Worm (Caenorhabditis elegans) whole organism, L3 larva: Measurements from ENCODE around the gene mpc-1.

Experiments used
- R02D3.7 ChIP-seq: fragments of 150-350 bp; optimal IDR thresholded peaks from 2 replicates; lab custom pipeline; 2014; ENCODE audit warnings: missing biosample characterization, missing genetic modification characterization
- ZK546.5 ChIP-seq: sonication (generic microtip); optimal IDR thresholded peaks from 2 replicates; lab custom pipeline; 2017; ENCODE audit warnings: missing biosample characterization, missing genetic modification characterization
- ama-1 ChIP-seq: fragments of 150-350 bp; optimal IDR thresholded peaks from 2 replicates; lab custom pipeline; 2018
- ceh-16 ChIP-seq: sonication (generic microtip); optimal IDR thresholded peaks from 2 replicates; lab custom pipeline; 2017; ENCODE audit warnings: missing biosample characterization, missing genetic modification characterization
- ceh-82 ChIP-seq: fragments of 150-350 bp; optimal IDR thresholded peaks from 2 replicates; lab custom pipeline; 2014; ENCODE audit warnings: missing biosample characterization, missing genetic modification characterization
- ceh-9 ChIP-seq: sonication (generic microtip); optimal IDR thresholded peaks from 2 replicates; lab custom pipeline; 2018; ENCODE audit warnings: missing biosample characterization, missing genetic modification characterization
- daf-12 ChIP-seq: fragments of 150-350 bp; optimal IDR thresholded peaks from 2 replicates; lab custom pipeline; 2014; ENCODE audit warnings: missing biosample characterization, missing genetic modification reagents, missing genetic modification characterization
- egl-27 ChIP-seq: sonication (generic microtip); optimal IDR thresholded peaks from 4 replicates; lab custom pipeline; 2017; ENCODE audit warnings: missing biosample characterization, missing genetic modification reagents, missing genetic modification characterization
- egl-5 ChIP-seq: fragments of 150-350 bp; optimal IDR thresholded peaks from 2 replicates; lab custom pipeline; 2017; ENCODE audit warnings: missing biosample characterization, missing genetic modification reagents, missing genetic modification characterization, inconsistent platforms
- elt-1 ChIP-seq: fragments of 150-350 bp; optimal IDR thresholded peaks from 2 replicates; lab custom pipeline; 2014; ENCODE audit warnings: missing biosample characterization, missing genetic modification characterization
- elt-2 ChIP-seq: sonication (generic microtip); optimal IDR thresholded peaks from 2 replicates; lab custom pipeline; 2016; ENCODE audit warnings: missing genetic modification reagents, mild to moderate bottlenecking, missing genetic modification characterization, missing compliant biosample characterization
- eor-1 ChIP-seq, 2 experiments: fragments of 150-350 bp; optimal IDR thresholded peaks; 2 replicates each; lab custom pipeline; 2014 to 2018; ENCODE audit warnings: missing biosample characterization in 2 of 2, missing genetic modification characterization in 2 of 2
- fkh-10 ChIP-seq: sonication (generic microtip); optimal IDR thresholded peaks from 2 replicates; lab custom pipeline; 2017; ENCODE audit warnings: missing biosample characterization, missing genetic modification reagents, missing genetic modification characterization
- fkh-2 ChIP-seq: fragments of 150-350 bp; optimal IDR thresholded peaks from 2 replicates; lab custom pipeline; 2014; ENCODE audit warnings: missing biosample characterization, missing genetic modification reagents, missing genetic modification characterization
- fos-1 ChIP-seq: fragments of 150-350 bp; optimal IDR thresholded peaks from 2 replicates; lab custom pipeline; 2014; ENCODE audit warnings: missing biosample characterization, missing genetic modification characterization
- hmg-11 ChIP-seq: sonication (generic microtip); optimal IDR thresholded peaks from 2 replicates; lab custom pipeline; 2016; ENCODE audit warnings: missing genetic modification characterization, missing compliant biosample characterization
- lin-15B ChIP-seq: fragments of 150-350 bp; optimal IDR thresholded peaks from 2 replicates; lab custom pipeline; 2014; ENCODE audit warnings: missing biosample characterization, missing genetic modification characterization
- lin-39 ChIP-seq: fragments of 150-350 bp; optimal IDR thresholded peaks from 2 replicates; lab custom pipeline; 2018; ENCODE audit warnings: missing biosample characterization, missing genetic modification reagents, missing genetic modification characterization
- lsy-12 ChIP-seq: sonication (generic microtip); optimal IDR thresholded peaks from 2 replicates; lab custom pipeline; 2016; ENCODE audit warnings: mild to moderate bottlenecking, missing genetic modification characterization, missing compliant biosample characterization
- mml-1 ChIP-seq: fragments of 150-350 bp; sonication (generic microtip); optimal IDR thresholded peaks from 3 replicates; lab custom pipeline; 2014; ENCODE audit warnings: missing biosample characterization, missing genetic modification characterization
- nfya-1 ChIP-seq: sonication (generic microtip); optimal IDR thresholded peaks from 2 replicates; lab custom pipeline; 2017; ENCODE audit warnings: missing genetic modification characterization, mild to moderate bottlenecking, missing compliant biosample characterization, antibody characterized with exemption, moderate library complexity; ENCODE audit not compliant: insufficient read depth
- nhr-11 ChIP-seq: fragments of 150-350 bp; optimal IDR thresholded peaks from 2 replicates; lab custom pipeline; 2014; ENCODE audit warnings: missing biosample characterization, missing genetic modification characterization
- nhr-12 ChIP-seq: fragments of 150-350 bp; optimal IDR thresholded peaks from 2 replicates; lab custom pipeline; 2014; ENCODE audit warnings: missing biosample characterization, missing genetic modification characterization
- nhr-23 ChIP-seq: fragments of 150-350 bp; optimal IDR thresholded peaks from 2 replicates; lab custom pipeline; 2014; ENCODE audit warnings: missing biosample characterization, missing genetic modification reagents, missing genetic modification characterization
- nhr-237 ChIP-seq: fragments of 150-350 bp; optimal IDR thresholded peaks from 2 replicates; lab custom pipeline; 2014; ENCODE audit warnings: missing biosample characterization, missing genetic modification characterization
- nhr-25 ChIP-seq: sonication (generic microtip); optimal IDR thresholded peaks from 2 replicates; lab custom pipeline; 2017; ENCODE audit warnings: missing biosample characterization, missing genetic modification characterization
- nhr-28 ChIP-seq: fragments of 150-350 bp; optimal IDR thresholded peaks from 2 replicates; lab custom pipeline; 2014; ENCODE audit warnings: missing biosample characterization, missing genetic modification characterization
- nhr-43 ChIP-seq: sonication (generic microtip); optimal IDR thresholded peaks from 2 replicates; lab custom pipeline; 2016; ENCODE audit warnings: mild to moderate bottlenecking, missing genetic modification characterization, missing compliant biosample characterization; ENCODE audit not compliant: poor library complexity, severe bottlenecking
- nhr-67 ChIP-seq: fragments of 150-350 bp; optimal IDR thresholded peaks from 2 replicates; lab custom pipeline; 2014; ENCODE audit warnings: missing biosample characterization, missing genetic modification characterization
- nhr-76 ChIP-seq: fragments of 150-350 bp; sonication (generic microtip); optimal IDR thresholded peaks from 5 replicates; lab custom pipeline; 2014; ENCODE audit warnings: missing biosample characterization, missing genetic modification characterization
- pha-4 ChIP-seq: fragments of 150-350 bp; optimal IDR thresholded peaks from 2 replicates; lab custom pipeline; 2014; ENCODE audit warnings: missing biosample characterization, missing genetic modification reagents, missing genetic modification characterization
- sea-2 ChIP-seq: fragments of 150-350 bp; sonication (generic microtip); optimal IDR thresholded peaks from 4 replicates; lab custom pipeline; 2014; ENCODE audit warnings: missing biosample characterization, missing genetic modification reagents, missing genetic modification characterization
- snpc-4 ChIP-seq: fragments of 150-350 bp; optimal IDR thresholded peaks from 2 replicates; lab custom pipeline; 2014; ENCODE audit warnings: missing biosample characterization, missing genetic modification characterization
- tbx-2 ChIP-seq: sonication (generic microtip); optimal IDR thresholded peaks from 2 replicates; lab custom pipeline; 2016; ENCODE audit warnings: mild to moderate bottlenecking, missing genetic modification characterization, missing compliant biosample characterization
- unc-39 ChIP-seq: sonication (generic microtip); optimal IDR thresholded peaks from 4 replicates; lab custom pipeline; 2017; ENCODE audit warnings: missing biosample characterization, missing genetic modification characterization
- unc-62 ChIP-seq: fragments of 150-350 bp; sonication (generic microtip); optimal IDR thresholded peaks from 4 replicates; lab custom pipeline; 2014; ENCODE audit warnings: missing biosample characterization, missing genetic modification reagents, missing genetic modification characterization
- ztf-11 ChIP-seq: fragments of 150-350 bp; optimal IDR thresholded peaks from 2 replicates; lab custom pipeline; 2014; ENCODE audit warnings: missing biosample characterization, missing genetic modification characterization

Gene mpc-1

DNA sequence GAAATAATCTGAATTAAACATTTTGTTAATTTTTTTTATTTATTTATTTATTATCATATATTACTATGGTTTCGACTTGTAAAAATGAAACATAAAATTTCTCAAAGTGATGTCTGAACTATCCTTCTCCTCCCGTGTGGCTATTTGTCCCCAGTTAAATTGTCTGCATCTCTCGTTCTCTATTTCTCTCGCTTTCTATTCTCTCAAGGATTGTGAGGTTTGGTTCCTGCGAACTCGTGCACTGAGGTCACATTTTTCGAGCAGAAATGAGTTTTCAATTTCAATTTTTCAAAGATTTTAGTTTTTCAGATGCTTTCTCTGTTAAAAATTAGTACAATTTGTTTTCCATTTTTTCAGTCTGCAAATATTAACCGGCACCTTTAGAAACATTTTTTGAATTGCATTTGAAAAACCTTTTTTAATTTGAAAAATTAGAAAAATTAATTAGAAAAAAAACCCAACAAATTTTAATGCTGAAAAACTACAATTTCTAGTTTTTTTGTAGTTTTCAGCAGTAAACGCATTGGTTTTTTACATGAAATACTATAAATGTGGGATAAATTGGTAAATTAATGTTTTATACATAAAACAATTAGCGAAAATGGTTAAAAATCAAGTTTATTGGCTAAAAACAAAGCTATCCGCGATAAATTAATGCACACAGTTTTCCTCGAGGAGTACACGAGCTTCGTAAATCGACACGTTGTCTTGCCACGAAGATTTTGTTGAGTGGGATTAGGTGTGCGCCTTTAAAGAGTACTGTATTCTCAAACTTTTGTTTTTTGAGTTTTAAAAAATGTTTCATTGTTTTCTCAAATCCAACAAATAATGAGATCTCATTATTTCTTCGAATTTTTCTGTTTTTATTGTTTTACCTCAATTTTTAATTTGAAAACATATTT lies 898 bp upstream of the mpc-1 start (continued):
- TF ChIP-seq nhr-12 (tag; lab: Kevin White, UChicago) (no peak), daf-12 (no peak), nhr-28 (tag; lab: Kevin White, UChicago) (no peak), tbx-2 (no peak), ztf-11 (tag; lab: Kevin White, UChicago) (no peak), nhr-11 (tag; lab: Kevin White, UChicago) (no peak), pha-4 (tag; lab: Kevin White, UChicago) (peak; percentile 30), ceh-82 (tag; lab: Kevin White, UChicago) (no peak), nhr-67 (tag; lab: Kevin White, UChicago) (no peak), eor-1 (tag; optimal IDR thresholded peaks at IDR 0.05; lab: Kevin White, UChicago) (no peak), ama-1 (no peak), R02D3.7 (tag; lab: Kevin White, UChicago) (no peak), egl-5 (tag; lab: Kevin White, UChicago) (no peak)

- TF ChIP-seq nhr-23 (tag; lab: Kevin White, UChicago) (peak; percentile 29), nhr-25 (tag; lab: Kevin White, UChicago) (peak; percentile 22), elt-2 (peak; percentile 30), hmg-11 (tag; lab: Kevin White, UChicago) (peak; percentile 43), pha-4 (tag; lab: Kevin White, UChicago) (peak; percentile 14), lsy-12 (tag; lab: Kevin White, UChicago) (peak; percentile 63), snpc-4 (tag; lab: Kevin White, UChicago) (peak; percentile 98), nhr-43 (tag; lab: Kevin White, UChicago) (peak; percentile 71), lin-39 (tag; lab: Kevin White, UChicago) (peak; percentile 33), lin-15B (tag; lab: Kevin White, UChicago) (peak; percentile 0), nfya-1 (tag; lab: Kevin White, UChicago) (peak; percentile 55), tbx-2 (peak; percentile 9)
- TF ChIP-seq, all 47 proteins: peak for 12; not testable (repeated sequence) for 35
These were observed 784 bp downstream of the mpc-1 start for ce11 chrIII:4414041-4414440.

ce11 chrIII:4415135-4415534 lies 1.9 kb downstream of the mpc-1 start, which contains the start of gene R07E5.11:
R07E5.11 (minus strand) TSS chrIII:4415235.
- TF ChIP-seq elt-2 = no peak
- no peak for TF ChIP-seq nhr-28 (tag; lab: Kevin White, UChicago)
- TF ChIP-seq nhr-43 (tag; lab: Kevin White, UChicago) = no peak
- no peak for TF ChIP-seq mml-1 (tag; lab: Kevin White, UChicago)
- TF ChIP-seq hmg-11 (tag; lab: Kevin White, UChicago) = no peak
- no peak for TF ChIP-seq unc-62 (GFP tag; lab: Kevin White, UChicago)
- no peak for TF ChIP-seq ceh-16
- TF ChIP-seq ceh-9 (tag; lab: Kevin White, UChicago) = no peak
- no peak for TF ChIP-seq elt-1
- no peak for TF ChIP-seq ZK546.5
- no peak for TF ChIP-seq egl-27 (tag; lab: Kevin White, UChicago)
- no peak for TF ChIP-seq fkh-2 (tag; lab: Kevin White, UChicago)
- TF ChIP-seq sea-2 (GFP tag; lab: Kevin White, UChicago) = no peak
- TF ChIP-seq tbx-2 = no peak
- TF ChIP-seq nhr-76 (tag; lab: Kevin White, UChicago) = no peak
- TF ChIP-seq nhr-237 = no peak
- TF ChIP-seq, all 47 proteins: peak for 0

- TF ChIP-seq nhr-11 (tag; lab: Kevin White, UChicago) (no peak), tbx-2 (no peak), elt-1 (no peak), egl-5 (tag; lab: Kevin White, UChicago) (no peak), ceh-9 (tag; lab: Kevin White, UChicago) (no peak), fkh-10 (GFP tag; lab: Kevin White, UChicago) (no peak), unc-39 (tag; lab: Kevin White, UChicago) (no peak), nhr-23 (tag; lab: Kevin White, UChicago) (no peak), fos-1 (tag; lab: Kevin White, UChicago) (no peak), nhr-25 (tag; lab: Kevin White, UChicago) (no peak)
These were observed 4.7 kb downstream of the mpc-1 start, which contains the start of the genes R07E5.19 and pdcd-2 for ce11 chrIII:4417956-4418355. R07E5.19 (minus strand) TSS chrIII:4418056. pdcd-2 (minus strand) TSS chrIII:4418057.
